Worm (Caenorhabditis elegans): ENCODE measurements around the gene F44A6.4.

F44A6.4 gene

DNA sequence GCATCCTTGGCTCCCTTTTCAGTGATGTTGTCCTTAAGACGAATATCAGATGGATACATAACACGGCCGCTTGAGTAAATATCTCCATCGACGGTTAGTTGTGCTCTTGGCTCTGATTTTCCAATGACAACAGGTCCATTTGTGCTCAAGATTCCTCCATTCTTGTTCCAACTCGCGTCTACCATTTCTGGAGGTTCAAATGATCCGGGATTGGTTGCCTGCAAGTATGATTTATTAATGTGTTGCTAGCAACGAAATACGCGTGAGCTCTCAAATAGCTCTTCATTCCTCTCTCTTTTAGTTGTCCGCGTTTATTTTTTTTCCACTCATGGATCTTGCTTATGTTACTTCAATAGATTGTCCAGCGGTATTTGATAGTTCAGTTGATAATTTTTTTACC, 31.6 kb downstream of the F44A6.4 start, which contains the start of gene arrd-28:
Gene arrd-28, plus strand, starts transcription at position 301 of the 400 bp plus-strand sequence.
- TF ChIP-seq flt-1 (GFP tag; IDR thresholded peaks at IDR 0.05) (no peak), tbx-11 (GFP tag; IDR thresholded peaks at IDR 0.05) (no peak), ets-7 (tag; optimal IDR thresholded peaks at IDR 0.05) (no peak), hnd-1 (tag; optimal IDR thresholded peaks at IDR 0.05) (no peak)

DNA sequence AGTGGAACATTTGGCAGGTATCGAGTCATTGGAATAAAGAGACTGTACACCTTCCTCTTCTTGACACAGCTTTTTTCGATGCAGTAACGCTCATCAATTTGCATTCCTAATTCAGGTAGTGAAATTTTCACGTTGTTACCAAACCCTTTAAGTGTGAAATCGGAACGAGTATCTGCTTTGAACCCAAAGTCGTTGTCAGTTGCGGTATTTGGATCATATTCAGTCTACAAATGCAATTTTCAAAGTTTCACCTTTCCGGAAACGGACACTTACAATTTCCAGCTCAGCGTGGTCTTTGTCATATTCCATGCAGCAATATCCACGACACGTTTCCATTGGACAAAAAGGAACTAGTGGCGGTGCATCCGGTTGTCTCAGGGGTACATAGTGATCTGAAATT, 32.7 kb downstream of the F44A6.4 start:
- TF ChIP-seq ama-1 (optimal IDR thresholded peaks at IDR 0.05) (no peak), tbx-11 (GFP tag; IDR thresholded peaks at IDR 0.05) (no peak), hnd-1 (tag; optimal IDR thresholded peaks at IDR 0.05) (no peak), tra-4 (tag; optimal IDR thresholded peaks at IDR 0.05) (no peak), hmbx-1 (tag; optimal IDR thresholded peaks at IDR 0.05) (no peak)

DNA sequence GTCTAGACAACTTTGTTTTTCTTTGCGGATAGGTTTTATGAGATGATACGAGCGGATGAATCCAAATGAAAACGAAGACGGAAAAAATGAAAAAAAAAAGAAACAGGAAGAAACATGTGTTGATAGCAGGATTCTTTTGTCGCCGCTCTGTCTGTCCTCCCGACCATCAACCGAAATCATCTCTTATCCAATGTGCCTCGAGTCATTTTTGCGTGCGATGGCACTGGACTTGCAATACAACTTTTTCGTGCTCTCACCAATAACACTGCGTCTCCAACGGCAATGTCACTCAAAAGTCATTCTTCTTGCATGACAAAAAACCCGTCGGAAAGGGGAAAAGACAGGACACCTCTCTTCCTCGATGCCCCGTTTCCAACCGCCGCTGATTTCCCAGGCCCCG, 39.0 kb downstream of the F44A6.4 start, which contains the start of gene ncs-4:
Gene ncs-4, plus strand, starts transcription at position 227 of the 400 bp plus-strand sequence.
- TF ChIP-seq tbx-11 (GFP tag; IDR thresholded peaks at IDR 0.05) (no peak), aly-1 (tag; optimal IDR thresholded peaks at IDR 0.05) (no peak), ama-1 (optimal IDR thresholded peaks at IDR 0.05) (no peak), ceh-36 (tag; optimal IDR thresholded peaks at IDR 0.05) (no peak), ets-7 (tag; optimal IDR thresholded peaks at IDR 0.05) (no peak)

DNA sequence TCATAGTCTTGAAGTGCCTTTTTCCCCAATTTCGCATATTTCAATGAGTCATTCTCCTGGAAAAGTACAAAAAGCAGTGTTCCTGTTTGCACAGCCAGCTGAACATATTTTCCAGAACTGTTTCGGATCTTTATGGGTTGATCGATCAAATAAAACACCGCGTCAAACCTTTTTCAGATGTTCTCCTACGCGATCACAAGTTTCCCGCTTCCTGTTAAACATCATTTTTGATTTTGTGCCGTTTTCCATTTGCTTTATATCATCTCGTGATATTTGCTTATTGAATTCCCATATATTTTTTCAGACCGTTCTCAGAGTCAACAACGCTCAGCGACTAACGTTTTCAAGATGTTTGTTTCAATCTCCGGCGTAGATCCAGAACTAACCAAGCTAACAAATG, 40.6 kb downstream of the F44A6.4 start, which contains the start of gene C07A4.3:
Gene C07A4.3, plus strand, starts transcription at position 301 of the 400 bp plus-strand sequence.
- no peak for TF ChIP-seq ceh-13 (GFP tag; optimal IDR thresholded peaks at IDR 0.05)
- no peak for TF ChIP-seq pes-1 (GFP tag; IDR thresholded peaks at IDR 0.05)
- no peak for TF ChIP-seq flt-1 (GFP tag; IDR thresholded peaks at IDR 0.05)
- TF ChIP-seq ceh-36 (tag; optimal IDR thresholded peaks at IDR 0.05) = no peak
- no peak for TF ChIP-seq tbx-37 (GFP tag; conservative IDR thresholded peaks at IDR 0.05)
- no peak for TF ChIP-seq ets-7 (tag; optimal IDR thresholded peaks at IDR 0.05)
- TF ChIP-seq hmg-4 (GFP tag; optimal IDR thresholded peaks at IDR 0.05) = no peak
- TF ChIP-seq aly-1 (tag; optimal IDR thresholded peaks at IDR 0.05) = no peak
- no peak for TF ChIP-seq tra-4 (tag; optimal IDR thresholded peaks at IDR 0.05)
- TF ChIP-seq scrt-1 (GFP tag; IDR thresholded peaks at IDR 0.05) = no peak
- TF ChIP-seq hmbx-1 (tag; optimal IDR thresholded peaks at IDR 0.05) = no peak
- no peak for TF ChIP-seq ama-1 (optimal IDR thresholded peaks at IDR 0.05)
- no peak for TF ChIP-seq F13C5.2 (tag; optimal IDR thresholded peaks at IDR 0.05)

DNA sequence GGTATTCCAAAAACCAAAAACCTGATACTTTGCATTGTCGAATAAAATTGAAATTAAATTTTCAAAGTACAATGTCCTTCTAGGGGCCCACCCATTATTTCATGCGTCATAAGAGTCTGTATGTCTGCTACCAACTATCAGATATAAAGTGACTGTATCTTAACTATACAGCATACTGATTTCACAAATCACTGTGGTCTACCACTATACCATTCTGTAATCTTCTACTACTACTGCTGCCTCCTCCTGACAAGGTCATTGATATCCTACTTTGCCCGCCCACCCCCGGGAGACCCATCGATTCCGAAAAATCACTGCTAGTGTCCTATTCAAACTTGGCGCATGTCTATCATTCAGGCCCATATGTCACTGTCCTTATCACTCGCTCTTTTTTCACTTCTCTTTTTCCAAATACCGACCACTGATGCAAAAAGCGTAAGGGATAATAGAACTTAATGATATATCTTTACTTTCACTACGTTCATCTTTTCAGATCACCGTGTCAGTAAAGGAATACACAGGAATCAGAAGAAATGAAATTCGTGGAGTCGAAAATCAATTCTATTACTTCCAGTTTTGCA, 43.2 kb downstream of the F44A6.4 start, which contains the start of gene C07A4.2:
Gene C07A4.2, plus strand, starts transcription at position 195 of the 581 bp plus-strand sequence.
- TF ChIP-seq ets-7 (tag; optimal IDR thresholded peaks at IDR 0.05) (no peak), ceh-13 (GFP tag; optimal IDR thresholded peaks at IDR 0.05) (no peak), pes-1 (GFP tag; IDR thresholded peaks at IDR 0.05) (no peak), ama-1 (optimal IDR thresholded peaks at IDR 0.05) (no peak), hnd-1 (tag; optimal IDR thresholded peaks at IDR 0.05) (no peak), aly-1 (tag; optimal IDR thresholded peaks at IDR 0.05) (no peak), tra-4 (tag; optimal IDR thresholded peaks at IDR 0.05) (no peak), hmbx-1 (tag; optimal IDR thresholded peaks at IDR 0.05) (no peak), scrt-1 (GFP tag; IDR thresholded peaks at IDR 0.05) (no peak), hmg-4 (GFP tag; optimal IDR thresholded peaks at IDR 0.05) (no peak)

DNA sequence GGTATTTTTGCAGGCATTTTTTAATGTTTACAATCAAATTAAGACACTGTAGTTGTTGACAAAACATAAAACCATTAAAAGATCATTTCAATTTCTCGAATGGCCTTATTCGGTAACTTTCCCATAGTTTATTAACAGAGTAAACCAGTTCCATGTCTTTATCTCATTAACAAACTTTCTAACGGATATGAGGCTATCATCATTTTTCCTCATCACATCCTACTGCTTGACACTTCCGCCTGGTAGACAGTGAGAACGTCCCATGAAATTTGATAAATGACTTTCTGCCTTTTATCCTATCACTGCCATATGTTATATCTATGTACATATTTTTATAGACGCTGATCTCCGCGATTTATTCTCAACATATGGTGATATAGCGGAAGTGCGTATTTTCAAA, 44.7 kb downstream of the F44A6.4 start:
- TF ChIP-seq F13C5.2 (tag; optimal IDR thresholded peaks at IDR 0.05) = no peak
- TF ChIP-seq tra-4 (tag; optimal IDR thresholded peaks at IDR 0.05) = no peak
- TF ChIP-seq tbx-37 (GFP tag; conservative IDR thresholded peaks at IDR 0.05) = no peak
- no peak for TF ChIP-seq ets-7 (tag; optimal IDR thresholded peaks at IDR 0.05)
- TF ChIP-seq flt-1 (GFP tag; IDR thresholded peaks at IDR 0.05) = no peak
- no peak for TF ChIP-seq ceh-36 (tag; optimal IDR thresholded peaks at IDR 0.05)
- TF ChIP-seq pes-1 (GFP tag; IDR thresholded peaks at IDR 0.05) = no peak
- TF ChIP-seq ama-1 (optimal IDR thresholded peaks at IDR 0.05) = no peak
- TF ChIP-seq scrt-1 (GFP tag; IDR thresholded peaks at IDR 0.05) = no peak
- TF ChIP-seq hnd-1 (tag; optimal IDR thresholded peaks at IDR 0.05) = no peak
- no peak for TF ChIP-seq B0310.2 (tag; optimal IDR thresholded peaks at IDR 0.05)
- no peak for TF ChIP-seq ceh-13 (GFP tag; optimal IDR thresholded peaks at IDR 0.05)
- no peak for TF ChIP-seq aly-1 (tag; optimal IDR thresholded peaks at IDR 0.05)
- TF ChIP-seq hmbx-1 (tag; optimal IDR thresholded peaks at IDR 0.05) = no peak
- no peak for TF ChIP-seq tbx-11 (GFP tag; IDR thresholded peaks at IDR 0.05)
- no peak for TF ChIP-seq sea-1 (GFP tag; conservative IDR thresholded peaks at IDR 0.05)
- no peak for TF ChIP-seq hmg-4 (GFP tag; optimal IDR thresholded peaks at IDR 0.05)

DNA sequence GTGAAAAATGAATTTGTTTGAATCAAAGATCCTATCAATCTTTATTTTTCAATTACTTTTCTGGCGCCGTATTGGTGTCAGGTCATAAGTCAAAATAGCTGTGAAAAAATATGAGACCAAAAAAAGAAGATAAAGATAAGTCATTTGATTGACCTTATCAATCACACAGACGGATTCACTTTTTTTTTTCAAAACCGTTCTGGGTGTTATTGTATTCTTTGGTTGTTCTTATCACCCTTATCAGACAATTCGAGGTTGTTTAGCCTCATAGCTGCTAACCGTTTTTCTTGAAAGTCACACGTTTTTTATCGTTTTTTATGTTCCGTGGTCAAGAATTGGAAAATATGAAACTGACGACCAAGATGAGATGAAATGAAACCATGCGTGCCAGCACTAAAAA, 46.8 kb downstream of the F44A6.4 start:
- TF ChIP-seq sea-1 (GFP tag; conservative IDR thresholded peaks at IDR 0.05) (no peak), ama-1 (optimal IDR thresholded peaks at IDR 0.05) (no peak), tbx-11 (GFP tag; IDR thresholded peaks at IDR 0.05) (no peak), ceh-36 (tag; optimal IDR thresholded peaks at IDR 0.05) (no peak), hmbx-1 (tag; optimal IDR thresholded peaks at IDR 0.05) (no peak), pes-1 (GFP tag; IDR thresholded peaks at IDR 0.05) (no peak)

DNA sequence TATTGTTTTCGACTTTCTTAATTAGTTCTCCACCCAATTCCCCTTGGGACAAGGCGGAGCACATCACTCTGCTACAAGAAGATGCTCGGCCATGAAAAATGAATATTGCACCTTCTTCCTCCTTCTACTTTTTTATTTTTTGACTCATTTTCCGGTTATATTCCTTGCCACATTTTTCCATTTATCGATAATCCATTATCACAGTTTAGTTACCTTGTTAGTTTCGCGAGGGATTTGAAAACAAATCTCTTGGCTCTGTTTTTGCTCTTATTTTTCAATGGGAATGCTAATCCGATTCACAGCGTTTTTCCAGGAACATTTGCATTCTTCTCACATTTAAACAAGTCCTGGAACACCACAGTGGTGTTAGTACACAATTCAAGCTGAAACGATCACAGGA, 48.3 kb downstream of the F44A6.4 start, which contains the start of gene rnp-9:
Gene rnp-9, plus strand, starts transcription at position 301 of the 400 bp plus-strand sequence.
- TF ChIP-seq flt-1 (GFP tag; IDR thresholded peaks at IDR 0.05) (no peak), tra-4 (tag; optimal IDR thresholded peaks at IDR 0.05) (no peak), ceh-13 (GFP tag; optimal IDR thresholded peaks at IDR 0.05) (no peak), aly-1 (tag; optimal IDR thresholded peaks at IDR 0.05) (no peak), B0310.2 (tag; optimal IDR thresholded peaks at IDR 0.05) (no peak), pes-1 (GFP tag; IDR thresholded peaks at IDR 0.05) (no peak), sea-1 (GFP tag; conservative IDR thresholded peaks at IDR 0.05) (no peak), hnd-1 (tag; optimal IDR thresholded peaks at IDR 0.05) (no peak), F13C5.2 (tag; optimal IDR thresholded peaks at IDR 0.05) (no peak), tbx-11 (GFP tag; IDR thresholded peaks at IDR 0.05) (no peak), hmg-4 (GFP tag; optimal IDR thresholded peaks at IDR 0.05) (no peak), ceh-36 (tag; optimal IDR thresholded peaks at IDR 0.05) (no peak), ama-1 (optimal IDR thresholded peaks at IDR 0.05) (no peak), tbx-37 (GFP tag; conservative IDR thresholded peaks at IDR 0.05) (no peak), scrt-1 (GFP tag; IDR thresholded peaks at IDR 0.05) (no peak), ets-7 (tag; optimal IDR thresholded peaks at IDR 0.05) (no peak), hmbx-1 (tag; optimal IDR thresholded peaks at IDR 0.05) (no peak)

Measured in whole organism, early embryonic.